Worm (Caenorhabditis elegans) whole organism, L4 larva: ENCODE results near the gene clec-171.
A peak's percentile ranks its signal among the peaks of the same experiment; 100 is the strongest.

ENCODE experiments used
- F37D6.2 ChIP-seq: sonication (generic microtip); optimal IDR thresholded peaks from 2 replicates; lab custom pipeline; 2016; ENCODE audit warnings: mild to moderate bottlenecking, missing genetic modification characterization, missing compliant biosample characterization
- F44E2.7 ChIP-seq: fragments of 200-800 bp; sonication (Bioruptor generic); IDR thresholded peaks from 2 replicates; pipeline ENCODE4 v2.1.2; 2022; ENCODE audit warnings: missing genetic modification characterization, missing compliant biosample characterization
- F49E8.2 ChIP-seq: sonication (generic microtip); optimal IDR thresholded peaks from 2 replicates; lab custom pipeline; 2016; ENCODE audit warnings: missing compliant biosample characterization, mild to moderate bottlenecking, missing genetic modification characterization, borderline replicate concordance
- T20F7.1 ChIP-seq: fragments of 200-800 bp; sonication (Bioruptor generic); optimal IDR thresholded peaks from 2 replicates; lab custom pipeline; 2018; ENCODE audit warnings: mild to moderate bottlenecking, missing genetic modification characterization, missing compliant biosample characterization
- Y105C5A.15 ChIP-seq: fragments of 200-800 bp; sonication (Bioruptor generic); IDR thresholded peaks from 2 replicates; pipeline ENCODE4 v1.3.6; 2022; ENCODE audit warnings: missing genetic modification characterization, missing compliant biosample characterization
- Y5F2A.4 ChIP-seq: fragments of 200-800 bp; sonication (Bioruptor generic); optimal IDR thresholded peaks from 2 replicates; lab custom pipeline; 2018; ENCODE audit warnings: mild to moderate bottlenecking, missing genetic modification characterization, missing compliant biosample characterization
- Y75B8A.6 ChIP-seq: fragments of 200-800 bp; sonication (Bioruptor generic); IDR thresholded peaks from 2 replicates; pipeline ENCODE4 v1.3.6; 2022; ENCODE audit warnings: missing genetic modification reagents, missing genetic modification characterization, missing compliant biosample characterization
- ZK546.5 ChIP-seq, 2 experiments: sonication (generic microtip); optimal IDR thresholded peaks; 2 replicates each; lab custom pipeline; 2017; ENCODE audit warnings: missing biosample characterization in 2 of 2, missing genetic modification characterization in 2 of 2
- aha-1 ChIP-seq: fragments of 150-350 bp; peaks from one replicate; lab custom pipeline; 2014; ENCODE audit warnings: missing biosample characterization, missing genetic modification characterization
- arid-1 ChIP-seq: fragments of 200-800 bp; sonication (Bioruptor generic); conservative IDR thresholded peaks from 2 replicates; pipeline ENCODE4 v1.3.6; 2022; ENCODE audit warnings: missing genetic modification reagents, missing genetic modification characterization, missing compliant biosample characterization
- ceh-20 ChIP-seq: fragments of 200-800 bp; sonication (Bioruptor generic); IDR thresholded peaks from 2 replicates; pipeline ENCODE4 v1.3.6; 2022; ENCODE audit warnings: missing genetic modification reagents, missing genetic modification characterization, missing compliant biosample characterization
- ceh-28 ChIP-seq: fragments of 150-350 bp; optimal IDR thresholded peaks from 2 replicates; lab custom pipeline; 2014; ENCODE audit warnings: missing biosample characterization, missing genetic modification reagents, missing genetic modification characterization
- ceh-32 ChIP-seq: sonication (generic microtip); optimal IDR thresholded peaks from 2 replicates; lab custom pipeline; 2016; ENCODE audit warnings: mild to moderate bottlenecking, missing genetic modification characterization, missing compliant biosample characterization; ENCODE audit not compliant: poor library complexity
- cey-2 ChIP-seq: sonication (generic microtip); optimal IDR thresholded peaks from 3 replicates; lab custom pipeline; 2017; ENCODE audit warnings: missing genetic modification characterization, mild to moderate bottlenecking, missing compliant biosample characterization, antibody characterized with exemption, borderline replicate concordance; ENCODE audit not compliant: insufficient read depth
- daf-19 ChIP-seq: fragments of 200-800 bp; sonication (Bioruptor generic); conservative IDR thresholded peaks from 2 replicates; pipeline ENCODE4 v1.3.6; 2022; ENCODE audit warnings: missing genetic modification characterization, missing compliant biosample characterization
- egl-27 ChIP-seq: sonication (generic microtip); optimal IDR thresholded peaks from 3 replicates; lab custom pipeline; 2017; ENCODE audit warnings: missing biosample characterization, missing genetic modification reagents, missing genetic modification characterization
- hlh-30 ChIP-seq: sonication (generic microtip); optimal IDR thresholded peaks from 2 replicates; lab custom pipeline; 2017; ENCODE audit warnings: antibody characterized with exemption, mild to moderate bottlenecking, missing genetic modification characterization, missing compliant biosample characterization; ENCODE audit not compliant: insufficient read depth
- hmg-1.1 ChIP-seq: fragments of 200-800 bp; sonication (Bioruptor generic); IDR thresholded peaks from 2 replicates; pipeline ENCODE4 v1.3.6; 2022; ENCODE audit warnings: missing genetic modification reagents, missing genetic modification characterization, missing compliant biosample characterization
- jun-1 ChIP-seq: fragments of 150-350 bp; optimal IDR thresholded peaks from 2 replicates; lab custom pipeline; 2014; ENCODE audit warnings: missing biosample characterization, missing genetic modification reagents, missing genetic modification characterization
- lin-1 ChIP-seq: fragments of 200-800 bp; sonication (Bioruptor generic); IDR thresholded peaks from 2 replicates; pipeline ENCODE4 v1.3.6; 2022; ENCODE audit warnings: missing genetic modification reagents, missing genetic modification characterization, missing compliant biosample characterization
- lin-13 ChIP-seq: fragments of 150-350 bp; optimal IDR thresholded peaks from 2 replicates; lab custom pipeline; 2014; ENCODE audit warnings: missing biosample characterization, missing genetic modification reagents, missing genetic modification characterization
- lin-29 ChIP-seq: fragments of 200-800 bp; sonication (Bioruptor generic); IDR thresholded peaks from 2 replicates; pipeline ENCODE4 v1.3.6; 2022; ENCODE audit warnings: missing genetic modification reagents, missing genetic modification characterization, missing compliant biosample characterization
- lin-39 ChIP-seq: fragments of 150-350 bp; optimal IDR thresholded peaks from 2 replicates; lab custom pipeline; 2014; ENCODE audit warnings: missing biosample characterization, missing genetic modification reagents, missing genetic modification characterization
- lir-3 ChIP-seq: sonication (generic microtip); optimal IDR thresholded peaks from 2 replicates; lab custom pipeline; 2016; ENCODE audit warnings: mild to moderate bottlenecking, missing genetic modification characterization, missing compliant biosample characterization
- lsy-2 ChIP-seq, 2 experiments: fragments of 150-350 bp in 1 of 2; sonication (generic microtip) in 1 of 2; optimal IDR thresholded peaks; 2 replicates each; lab custom pipeline; 2014 to 2017; ENCODE audit warnings: missing biosample characterization in 2 of 2, missing genetic modification characterization in 2 of 2
- mdt-29 ChIP-seq: fragments of 200-800 bp; sonication (Bioruptor generic); IDR thresholded peaks from 2 replicates; pipeline ENCODE4 v1.3.6; 2022; ENCODE audit warnings: missing genetic modification reagents, missing genetic modification characterization, missing compliant biosample characterization
- mep-1 ChIP-seq: fragments of 150-350 bp; sonication (generic microtip); optimal IDR thresholded peaks from 3 replicates; lab custom pipeline; 2014; ENCODE audit warnings: missing biosample characterization, missing genetic modification characterization
- mes-2 ChIP-seq: sonication (generic microtip); optimal IDR thresholded peaks from 2 replicates; lab custom pipeline; 2016; ENCODE audit warnings: missing genotype, mild to moderate bottlenecking, missing genetic modification characterization, missing compliant biosample characterization; ENCODE audit not compliant: poor library complexity, severe bottlenecking
- nhr-10 ChIP-seq: fragments of 150-350 bp; optimal IDR thresholded peaks from 2 replicates; lab custom pipeline; 2014; ENCODE audit warnings: missing biosample characterization, missing genetic modification characterization
- nhr-102 ChIP-seq: sonication (generic microtip); optimal IDR thresholded peaks from 2 replicates; lab custom pipeline; 2016; ENCODE audit warnings: mild to moderate bottlenecking, missing genetic modification characterization, moderate library complexity, missing compliant biosample characterization
- nhr-237 ChIP-seq: sonication (generic microtip); optimal IDR thresholded peaks from 2 replicates; lab custom pipeline; 2017; ENCODE audit warnings: missing biosample characterization, missing genetic modification characterization
- nhr-25 ChIP-seq: sonication (generic microtip); optimal IDR thresholded peaks from 2 replicates; lab custom pipeline; 2017; ENCODE audit warnings: missing genetic modification characterization, mild to moderate bottlenecking, missing compliant biosample characterization, antibody characterized with exemption, moderate library complexity, borderline replicate concordance; ENCODE audit not compliant: insufficient read depth
- nhr-41 ChIP-seq: fragments of 200-800 bp; sonication (Bioruptor generic); IDR thresholded peaks from 2 replicates; pipeline ENCODE4 v1.3.6; 2022; ENCODE audit warnings: missing genetic modification reagents, missing genetic modification characterization, missing compliant biosample characterization
- nhr-42 ChIP-seq: fragments of 200-800 bp; sonication (Bioruptor generic); IDR thresholded peaks from 2 replicates; pipeline ENCODE4 v1.3.6; 2022; ENCODE audit warnings: missing genetic modification characterization, missing compliant biosample characterization
- nhr-48 ChIP-seq: sonication (generic microtip); optimal IDR thresholded peaks from 2 replicates; lab custom pipeline; 2016; ENCODE audit warnings: mild to moderate bottlenecking, missing genetic modification characterization, missing compliant biosample characterization
- nhr-6 ChIP-seq: fragments of 150-350 bp; optimal IDR thresholded peaks from 2 replicates; lab custom pipeline; 2014; ENCODE audit warnings: missing biosample characterization, missing genetic modification characterization
- nhr-76 ChIP-seq: fragments of 150-350 bp; optimal IDR thresholded peaks from 2 replicates; lab custom pipeline; 2014; ENCODE audit warnings: missing biosample characterization, missing genetic modification characterization
- nhr-77 ChIP-seq: fragments of 150-350 bp; optimal IDR thresholded peaks from 2 replicates; lab custom pipeline; 2014; ENCODE audit warnings: missing biosample characterization, missing genetic modification characterization
- saeg-2 ChIP-seq: fragments of 200-800 bp; sonication (Bioruptor generic); IDR thresholded peaks from 2 replicates; pipeline ENCODE4 v1.3.6; 2022; ENCODE audit warnings: missing genetic modification reagents, missing genetic modification characterization, missing compliant biosample characterization
- sdz-12 ChIP-seq: fragments of 200-800 bp; sonication (Bioruptor generic); optimal IDR thresholded peaks from 2 replicates; lab custom pipeline; 2018; ENCODE audit warnings: mild to moderate bottlenecking, missing genetic modification characterization, missing compliant biosample characterization
- snpc-1.2 ChIP-seq: fragments of 200-800 bp; sonication (Bioruptor generic); IDR thresholded peaks from 2 replicates; pipeline ENCODE4 v1.3.6; 2022; ENCODE audit warnings: missing genetic modification reagents, missing genetic modification characterization, missing compliant biosample characterization
- snpc-4 ChIP-seq: fragments of 150-350 bp; optimal IDR thresholded peaks from 2 replicates; lab custom pipeline; 2014; ENCODE audit warnings: missing biosample characterization, missing genetic modification characterization
- spr-3 ChIP-seq: fragments of 200-800 bp; sonication (Bioruptor generic); optimal IDR thresholded peaks from 2 replicates; lab custom pipeline; 2018; ENCODE audit warnings: mild to moderate bottlenecking, missing genetic modification characterization, missing compliant biosample characterization
- tag-97 ChIP-seq: fragments of 200-800 bp; sonication (Bioruptor generic); IDR thresholded peaks from 2 replicates; pipeline ENCODE4 v1.3.6; 2022; ENCODE audit warnings: missing genetic modification characterization, missing compliant biosample characterization
- unc-62 ChIP-seq, 3 experiments: fragments of 150-350 bp in 1 of 3; sonication (generic microtip); optimal IDR thresholded peaks in 2 of 3; peaks in 1 of 3; 1 replicate in 1 of 3; 2 replicates in 2 of 3; lab custom pipeline; 2014 to 2017; ENCODE audit warnings: missing biosample characterization in 3 of 3, missing genetic modification characterization in 3 of 3, missing genetic modification reagents in 3 of 3, missing genotype in 1 of 3
- zfp-2 ChIP-seq: sonication (generic microtip); optimal IDR thresholded peaks from 2 replicates; lab custom pipeline; 2016; ENCODE audit warnings: mild to moderate bottlenecking, missing genetic modification characterization, missing compliant biosample characterization

The clec-171 gene

DNA sequence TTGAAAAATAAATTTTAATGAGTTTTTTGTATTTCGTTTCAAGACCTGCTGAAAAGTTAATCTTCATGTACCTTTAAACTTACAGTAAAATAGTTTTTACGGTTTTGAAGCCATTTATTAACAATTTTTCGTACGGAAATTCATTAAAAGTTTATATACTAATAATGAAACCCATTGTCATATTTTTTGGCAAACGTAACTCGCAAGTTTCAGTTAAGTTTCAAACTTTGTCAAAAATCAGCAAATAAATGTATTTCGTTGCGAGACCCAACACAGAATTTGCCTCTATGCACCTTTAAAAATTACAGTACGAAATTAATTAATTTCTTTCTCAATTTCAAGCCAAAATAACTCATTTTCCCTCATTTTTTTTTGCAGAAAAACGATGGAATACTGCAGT, 6.6 kb downstream of the clec-171 start, which contains the start of gene jtr-1:
Gene jtr-1, plus strand, starts transcription at position 327 of the 400 bp plus-strand sequence.
- TF ChIP-seq Y75B8A.6 (GFP tag; lab: Robert Waterston, UW) (no peak), saeg-2 (no peak), F49E8.2 (tag; lab: Kevin White, UChicago) (peak; percentile 62), lsy-2 (tag; optimal IDR thresholded peaks at IDR 0.05; lab: Kevin White, UChicago) (no peak), aha-1 (tag; lab: Kevin White, UChicago) (no peak)

DNA sequence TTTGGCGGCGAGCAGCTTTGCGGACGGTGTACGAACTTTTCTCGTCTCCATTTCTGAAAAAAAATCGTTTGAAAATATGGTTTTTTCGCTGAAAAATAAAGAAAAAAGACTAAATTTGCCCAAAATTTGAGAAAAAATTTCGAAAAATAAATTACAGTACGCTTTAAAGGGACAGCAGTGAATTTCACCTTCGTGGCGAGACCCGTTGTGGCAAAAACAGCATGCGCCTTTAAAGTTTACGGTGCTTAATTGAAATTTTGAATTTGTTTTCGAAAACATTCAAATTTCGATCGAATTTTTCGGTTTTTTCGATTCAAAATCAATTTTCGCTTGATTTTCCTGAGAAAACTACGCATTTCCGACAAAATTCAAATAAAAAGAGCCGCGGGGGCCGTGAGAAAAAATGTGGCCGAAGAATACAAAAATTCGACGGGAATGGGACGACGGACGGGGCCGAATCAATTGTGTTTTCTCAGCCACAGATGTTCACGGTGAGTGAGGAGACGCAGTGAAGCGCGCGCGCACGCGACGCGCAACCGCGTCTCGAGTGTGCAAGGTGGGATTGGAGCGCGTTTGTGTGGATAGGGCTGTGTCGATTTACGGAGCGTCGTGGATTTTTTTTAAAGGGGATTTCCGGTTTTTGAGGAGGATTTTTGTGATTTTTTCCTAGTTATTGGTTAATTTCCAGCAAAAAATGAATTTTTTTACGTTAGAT, 7.2 kb downstream of the clec-171 start, which contains the start of gene Y77E11A.7:
Gene Y77E11A.7, minus strand, starts transcription at position 55 of the 715 bp plus-strand sequence.
- TF ChIP-seq lin-13 (GFP tag; lab: Kevin White, UChicago) (peak; percentile 96), jun-1 (peak; percentile 59), ceh-32 (no peak), daf-19 (GFP tag; lab: Robert Waterston, UW) (no peak), mdt-29 (GFP tag; lab: Robert Waterston, UW) (no peak), mes-2 (tag; lab: Kevin White, UChicago) (peak; percentile 91), unc-62 (GFP tag; optimal IDR thresholded peaks at IDR 0.05 in 1 of 2; lab: Kevin White, UChicago) (peak in 1 of 2 experiments; percentile 45), unc-62 (tag; optimal IDR thresholded peaks at IDR 0.05; lab: Kevin White, UChicago) (no peak), nhr-42 (GFP tag; lab: Robert Waterston, UW) (peak; percentile 60; the same call in 1 of the 2 replicates), spr-3 (GFP tag; lab: Kevin White, UChicago) (no peak), nhr-237 (tag; lab: Kevin White, UChicago) (no peak), saeg-2 (no peak), zfp-2 (tag; lab: Kevin White, UChicago) (peak; percentile 24), hmg-1.1 (GFP tag; lab: Robert Waterston, UW) (peak; percentile 91), Y105C5A.15 (GFP tag; lab: Robert Waterston, UW) (no peak), ceh-28 (tag; lab: Kevin White, UChicago) (peak; percentile 39), F44E2.7 (GFP tag; lab: Robert Waterston, UW) (no peak), ceh-20 (GFP tag; lab: Robert Waterston, UW) (peak; percentile 61; the same call in 1 of the 2 replicates), nhr-77 (tag; lab: Kevin White, UChicago) (peak; percentile 91), hlh-30 (peak; percentile 99), nhr-76 (tag; lab: Kevin White, UChicago) (no peak), T20F7.1 (no peak), nhr-102 (tag; lab: Kevin White, UChicago) (peak; percentile 10), lsy-2 (tag; optimal IDR thresholded peaks at IDR 0.05; lab: Kevin White, UChicago) (peak; percentile 79 to 91), lin-39 (tag; lab: Kevin White, UChicago) (no peak), tag-97 (no peak), nhr-48 (tag; lab: Kevin White, UChicago) (peak; percentile 26), nhr-25 (tag; lab: Kevin White, UChicago) (peak; percentile 58), F49E8.2 (tag; lab: Kevin White, UChicago) (peak; percentile 44), F37D6.2 (tag; lab: Kevin White, UChicago) (peak; percentile 62), ZK546.5 (tag; optimal IDR thresholded peaks at IDR 0.05; lab: Kevin White, UChicago) (peak in 1 of 2 experiments; percentile 0), nhr-10 (tag; lab: Kevin White, UChicago) (no peak), lin-29 (GFP tag; lab: Robert Waterston, UW) (no peak), snpc-4 (tag; lab: Kevin White, UChicago) (no peak), nhr-41 (no peak), cey-2 (tag; lab: Kevin White, UChicago) (no peak), mep-1 (tag; lab: Kevin White, UChicago) (peak; percentile 89), snpc-1.2 (GFP tag; lab: Robert Waterston, UW) (no peak), nhr-6 (tag; lab: Kevin White, UChicago) (peak; percentile 70), lin-1 (GFP tag; lab: Robert Waterston, UW) (no peak), egl-27 (tag; lab: Kevin White, UChicago) (no peak), Y5F2A.4 (GFP tag; lab: Kevin White, UChicago) (no peak), lir-3 (tag; lab: Kevin White, UChicago) (no peak), arid-1 (peak; percentile 37; the same call in 1 of the 2 replicates), sdz-12 (GFP tag; lab: Kevin White, UChicago) (no peak)
